Fruit fly (Drosophila melanogaster): Measurements from ENCODE around the gene chas.
A peak's percentile ranks its signal among the peaks of the same experiment; 100 is the strongest.

The chas gene

DNA sequence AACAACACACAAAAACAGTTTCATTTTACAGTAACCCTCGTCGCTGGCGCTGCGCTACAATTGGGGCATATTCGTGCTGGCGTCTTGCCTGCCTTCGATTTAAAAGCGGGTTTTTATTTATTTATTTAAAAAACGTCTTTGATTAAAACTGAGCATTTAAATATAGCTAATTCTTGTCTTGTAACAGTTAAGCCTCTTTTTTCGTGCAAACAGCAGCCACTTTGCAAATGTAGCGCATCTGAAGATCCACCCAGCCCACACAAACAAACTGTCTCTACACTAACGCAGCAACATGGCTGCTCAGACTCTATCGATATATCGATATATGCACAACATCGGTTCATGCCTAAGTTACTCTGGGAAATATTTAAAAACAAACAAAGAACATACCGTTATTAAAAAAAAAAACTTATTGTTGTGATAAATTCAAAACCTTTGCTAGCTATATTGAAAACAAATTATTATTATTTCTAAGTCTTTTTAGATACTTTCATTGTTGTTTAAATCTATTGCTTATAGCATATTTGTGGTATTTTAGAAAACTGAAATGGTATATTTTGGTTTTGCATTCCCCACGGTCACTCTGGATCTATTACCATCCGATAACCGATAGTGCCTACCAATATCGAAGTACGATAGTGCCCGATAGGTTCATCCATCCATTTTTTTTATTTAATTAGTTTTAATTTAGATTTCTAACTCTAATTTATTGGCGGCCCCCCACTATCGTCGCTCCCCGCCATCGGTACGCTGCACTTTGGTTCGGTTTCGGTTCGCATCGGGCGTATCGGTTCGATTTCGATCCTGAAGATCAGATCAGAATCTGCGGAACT is 4.4 kb upstream of the chas start, which contains the start of the genes CG8188 and par-6 (continued):
- TF ChIP-seq dm (GFP tag; optimal IDR thresholded peaks at IDR 0.05) = peak; percentile 77

dm6 chrX:17698864-17699504 is 454 bp upstream of the chas start:
- TF ChIP-seq NC2β (GFP tag; optimal IDR thresholded peaks at IDR 0.05) (peak; percentile 72), Gug (GFP tag; IDR thresholded peaks at IDR 0.05) (peak; percentile 51; the same call in 1 of the 4 replicates), wek (GFP tag; optimal IDR thresholded peaks at IDR 0.05) (no peak), Deaf1 (tag; optimal IDR thresholded peaks at IDR 0.05) (peak; percentile 71), her (GFP tag; optimal IDR thresholded peaks at IDR 0.05) (peak; percentile 75), CG4820 (GFP tag; optimal IDR thresholded peaks at IDR 0.05) (peak; percentile 80), CG31441 (GFP tag; IDR thresholded peaks at IDR 0.05) (peak; percentile 86), dmrt11E (tag; optimal IDR thresholded peaks at IDR 0.05) (peak; percentile 83), psq (GFP tag; optimal IDR thresholded peaks at IDR 0.05) (peak; percentile 36), ems (GFP tag; optimal IDR thresholded peaks at IDR 0.05) (peak; percentile 80), Dfd (GFP tag; optimal IDR thresholded peaks at IDR 0.05) (no peak), CrebB (tag; optimal IDR thresholded peaks at IDR 0.05) (peak; percentile 65), Dp (GFP tag; optimal IDR thresholded peaks at IDR 0.05) (no peak), CG42726 (GFP tag; IDR thresholded peaks at IDR 0.05; ENCODE audit: partially characterized antibody) (no peak), en (GFP tag; optimal IDR thresholded peaks at IDR 0.05) (peak; percentile 59), CG11247 (GFP tag; IDR thresholded peaks at IDR 0.05) (peak; percentile 58), Fer3 (tag; optimal IDR thresholded peaks at IDR 0.05) (peak; percentile 79), Ravus (GFP tag; IDR thresholded peaks at IDR 0.05) (peak; percentile 14; the same call in 1 of the 2 replicates), Ets97D (GFP tag; optimal IDR thresholded peaks at IDR 0.05) (peak; percentile 57), ken (GFP tag; IDR thresholded peaks at IDR 0.05) (no peak), sima (GFP tag; optimal IDR thresholded peaks at IDR 0.05) (peak; percentile 49), Atf3 (GFP tag; optimal IDR thresholded peaks at IDR 0.05) (peak; percentile 62), CG14667 (GFP tag; IDR thresholded peaks at IDR 0.05) (peak; percentile 61; the same call in 1 of the 2 replicates), CG17568 (GFP tag; optimal IDR thresholded peaks at IDR 0.05) (peak; percentile 83), CG8924 (tag; optimal IDR thresholded peaks at IDR 0.05) (peak; percentile 94), CG12104 (GFP tag; optimal IDR thresholded peaks at IDR 0.05) (peak; percentile 89), CG2875 (GFP tag; optimal IDR thresholded peaks at IDR 0.05) (peak; percentile 69), hb (GFP tag; IDR thresholded peaks at IDR 0.05; ENCODE audit: partially characterized antibody) (no peak), CG32767 (GFP tag; IDR thresholded peaks at IDR 0.05) (peak; percentile 71; the same call in 1 of the 2 replicates), unc-4 (GFP tag; IDR thresholded peaks at IDR 0.05; ENCODE audit: partially characterized antibody) (no peak), CG9932 (GFP tag; IDR thresholded peaks at IDR 0.05) (peak; percentile 76), CG7839 (tag; optimal IDR thresholded peaks at IDR 0.05) (peak; percentile 93), caup (GFP tag; optimal IDR thresholded peaks at IDR 0.05; ENCODE audit: severe bottlenecking) (peak; percentile 84), exex (tag; optimal IDR thresholded peaks at IDR 0.05) (peak; percentile 69), CG1024 (GFP tag; IDR thresholded peaks at IDR 0.05) (no peak), sd (tag; optimal IDR thresholded peaks at IDR 0.05) (peak; percentile 99), Nf-YB (GFP tag; optimal IDR thresholded peaks at IDR 0.05) (peak; percentile 76), Max (GFP tag; optimal IDR thresholded peaks at IDR 0.05) (peak; percentile 87), zf30C (GFP tag; optimal IDR thresholded peaks at IDR 0.05) (no peak), bsh (GFP tag; optimal IDR thresholded peaks at IDR 0.05) (peak; percentile 79 to 82), so (GFP tag; IDR thresholded peaks at IDR 0.05) (peak; percentile 82; the same call in 2 of the 3 replicates), p53 (GFP tag; optimal IDR thresholded peaks at IDR 0.05) (peak; percentile 37), slbo (GFP tag; IDR thresholded peaks at IDR 0.05) (peak; percentile 80), CG18011 (GFP tag; optimal IDR thresholded peaks at IDR 0.05) (peak; percentile 57)

Measured in whole organism, embryonic.